Fruit fly (Drosophila melanogaster) S2 (cell line): Measurements from ENCODE around the gene Ald2.

ENCODE experiments used
- CG8478 ChIP-seq: fragments of >200 bp; optimal IDR thresholded peaks from 2 replicates; lab custom pipeline; 2018
- CTCF ChIP-seq, 2 experiments: fragments of >200 bp; optimal IDR thresholded peaks; 2 replicates each; lab custom pipeline; 2018

dm6 chr3R:26463558-26463957, 49.7 kb downstream of the Ald2 start:
- TF ChIP-seq CTCF (optimal IDR thresholded peaks at IDR 0.05; lab: Kevin White, UChicago) (no peak), CG8478 (lab: Kevin White, UChicago) (no peak)
